Fruit fly (Drosophila melanogaster): ENCODE data around the gene Apt1.

DNA sequence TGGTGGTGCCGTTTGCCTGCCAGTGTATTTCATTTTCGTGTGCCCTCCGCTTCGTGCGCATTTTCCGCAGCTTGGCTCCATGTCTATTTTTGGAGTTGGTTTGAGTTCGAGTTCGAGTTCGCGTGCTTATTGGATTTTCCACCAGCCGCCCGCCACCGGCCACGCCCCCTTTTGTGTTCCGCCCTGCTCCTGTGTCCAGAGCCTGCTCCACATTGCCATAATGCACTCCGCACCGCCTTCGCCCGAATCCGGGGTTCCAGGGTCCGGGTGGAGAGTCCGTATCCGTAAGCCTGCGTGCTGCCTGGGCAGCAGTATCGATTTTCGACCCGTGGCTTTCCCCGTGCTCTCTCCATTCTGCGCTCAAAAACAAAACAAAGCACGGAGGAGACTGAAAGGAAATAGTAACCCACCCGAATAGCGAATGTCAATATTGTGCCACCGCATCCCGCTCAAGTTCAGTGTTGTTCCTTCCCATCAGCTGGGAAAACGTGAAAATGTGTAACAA lies 50.5 kb downstream of the Apt1 start:
- no peak for TF ChIP-seq pan (optimal IDR thresholded peaks at IDR 0.05)
- TF ChIP-seq Dll (optimal IDR thresholded peaks at IDR 0.05): no peak
- TF ChIP-seq psq (optimal IDR thresholded peaks at IDR 0.05): no peak
